Worm (Caenorhabditis elegans) whole organism, L2 larva: ENCODE measurements around the gene K07C5.3.

Source experiments
- ceh-82 ChIP-seq: fragments of 150-350 bp; optimal IDR thresholded peaks from 2 replicates; lab custom pipeline; 2014; ENCODE audit warnings: missing biosample characterization, missing genetic modification characterization
- egl-27 ChIP-seq: sonication (generic microtip); optimal IDR thresholded peaks from 3 replicates; lab custom pipeline; 2017; ENCODE audit warnings: missing biosample characterization, missing genetic modification reagents, missing genetic modification characterization
- elt-1 ChIP-seq: fragments of 150-350 bp; optimal IDR thresholded peaks from 2 replicates; lab custom pipeline; 2014; ENCODE audit warnings: missing biosample characterization, missing genetic modification characterization
- elt-3 ChIP-seq: sonication (generic microtip); optimal IDR thresholded peaks from 2 replicates; lab custom pipeline; 2017; ENCODE audit warnings: missing biosample characterization, missing genetic modification characterization
- lin-13 ChIP-seq: fragments of 150-350 bp; optimal IDR thresholded peaks from 2 replicates; lab custom pipeline; 2014; ENCODE audit warnings: missing biosample characterization, missing genetic modification reagents, missing genetic modification characterization
- lsy-2 ChIP-seq, 2 experiments: fragments of 150-350 bp in 1 of 2; sonication (generic microtip) in 1 of 2; optimal IDR thresholded peaks; 2 replicates each; lab custom pipeline; 2014 to 2017; ENCODE audit warnings: missing biosample characterization in 2 of 2, missing genetic modification characterization in 2 of 2
- nhr-25 ChIP-seq: fragments of 150-350 bp; sonication (generic microtip); optimal IDR thresholded peaks from 3 replicates; lab custom pipeline; 2014; ENCODE audit warnings: missing biosample characterization, missing genetic modification characterization
- peb-1 ChIP-seq: fragments of 150-350 bp; optimal IDR thresholded peaks from 2 replicates; lab custom pipeline; 2014; ENCODE audit warnings: missing biosample characterization, missing genetic modification characterization
- snpc-4 ChIP-seq: fragments of 150-350 bp; optimal IDR thresholded peaks from 2 replicates; lab custom pipeline; 2014; ENCODE audit warnings: missing biosample characterization, missing genetic modification characterization
- unc-39 ChIP-seq: fragments of 150-350 bp; optimal IDR thresholded peaks from 2 replicates; lab custom pipeline; 2014; ENCODE audit warnings: missing biosample characterization, missing genetic modification characterization
- unc-62 ChIP-seq: fragments of 150-350 bp; optimal IDR thresholded peaks from 2 replicates; lab custom pipeline; 2014; ENCODE audit warnings: missing biosample characterization, missing genetic modification reagents, missing genetic modification characterization
- zag-1 ChIP-seq: fragments of 150-350 bp; optimal IDR thresholded peaks from 2 replicates; lab custom pipeline; 2014; ENCODE audit warnings: missing biosample characterization, missing genetic modification characterization

ce11 chrV:10358238-10358637 is 15.4 kb downstream of the K07C5.3 start, which contains the start of gene ttll-15:
- no peak for TF ChIP-seq elt-3 (tag; lab: Kevin White, UChicago)
- TF ChIP-seq snpc-4 (tag; lab: Kevin White, UChicago) = no peak
- TF ChIP-seq ceh-82 (tag; lab: Kevin White, UChicago) = no peak
- no peak for TF ChIP-seq unc-39
- TF ChIP-seq peb-1 (tag; lab: Kevin White, UChicago) = no peak
- TF ChIP-seq egl-27 (tag; lab: Kevin White, UChicago) = no peak
- no peak for TF ChIP-seq elt-1
- no peak for TF ChIP-seq lsy-2 (tag; optimal IDR thresholded peaks at IDR 0.05; lab: Kevin White, UChicago)
- TF ChIP-seq lin-13 = no peak
- no peak for TF ChIP-seq nhr-25 (tag; lab: Kevin White, UChicago)
- TF ChIP-seq unc-62 (GFP tag; lab: Kevin White, UChicago) = no peak
- TF ChIP-seq zag-1 (tag; lab: Kevin White, UChicago) = no peak
